Worm (Caenorhabditis elegans) whole organism, mixed stage, embryonic: ENCODE data around the gene sna-3.

Experiments used
- bed-3 ChIP-seq: fragments of 200-800 bp; sonication (Bioruptor generic); optimal IDR thresholded peaks from 3 replicates; lab custom pipeline; 2018; ENCODE audit warnings: mild to moderate bottlenecking, missing genetic modification characterization, moderate library complexity, missing compliant biosample characterization
- blmp-1 ChIP-seq: fragments of 150-350 bp; optimal IDR thresholded peaks from 2 replicates; lab custom pipeline; 2014; ENCODE audit warnings: missing biosample characterization, missing genetic modification characterization
- ceh-39 ChIP-seq: fragments of 150-350 bp; optimal IDR thresholded peaks from 2 replicates; lab custom pipeline; 2014; ENCODE audit warnings: missing biosample characterization, missing genetic modification characterization
- ceh-83 ChIP-seq: fragments of 200-800 bp; sonication (Bioruptor generic); optimal IDR thresholded peaks from 2 replicates; lab custom pipeline; 2018; ENCODE audit warnings: mild to moderate bottlenecking, missing genetic modification characterization, missing compliant biosample characterization
- ces-1 ChIP-seq: fragments of 150-350 bp; optimal IDR thresholded peaks from 2 replicates; lab custom pipeline; 2014; ENCODE audit warnings: missing biosample characterization, missing genetic modification reagents, missing genetic modification characterization
- cnd-1 ChIP-seq: fragments of 200-800 bp; sonication (Bioruptor generic); optimal IDR thresholded peaks from 2 replicates; lab custom pipeline; 2018; ENCODE audit warnings: mild to moderate bottlenecking, missing genetic modification characterization, missing compliant biosample characterization
- drap-1 ChIP-seq: fragments of 200-800 bp; sonication (Bioruptor generic); optimal IDR thresholded peaks from 3 replicates; lab custom pipeline; 2018; ENCODE audit warnings: mild to moderate bottlenecking, missing genetic modification characterization, missing compliant biosample characterization
- elt-1 ChIP-seq: sonication (generic microtip); optimal IDR thresholded peaks from 2 replicates; lab custom pipeline; 2017; ENCODE audit warnings: missing genetic modification characterization, mild to moderate bottlenecking, missing compliant biosample characterization, antibody characterized with exemption, moderate library complexity, borderline replicate concordance; ENCODE audit not compliant: insufficient read depth
- elt-3 ChIP-seq: fragments of 150-350 bp; optimal IDR thresholded peaks from 2 replicates; lab custom pipeline; 2014; ENCODE audit warnings: missing biosample characterization, missing genetic modification characterization
- flh-1 ChIP-seq: fragments of 200-800 bp; sonication (Bioruptor generic); optimal IDR thresholded peaks from 2 replicates; lab custom pipeline; 2018; ENCODE audit warnings: mild to moderate bottlenecking, missing genetic modification characterization, moderate library complexity, missing compliant biosample characterization
- ham-2 ChIP-seq: fragments of 200-800 bp; sonication (Bioruptor generic); optimal IDR thresholded peaks from 2 replicates; lab custom pipeline; 2018; ENCODE audit warnings: mild to moderate bottlenecking, missing genetic modification characterization, missing compliant biosample characterization
- hlh-1 ChIP-seq: fragments of 150-350 bp; optimal IDR thresholded peaks from 2 replicates; lab custom pipeline; 2014; ENCODE audit warnings: missing biosample characterization, missing genetic modification reagents, missing genetic modification characterization
- lin-13 ChIP-seq: fragments of 150-350 bp; optimal IDR thresholded peaks from 2 replicates; lab custom pipeline; 2014; ENCODE audit warnings: missing biosample characterization, missing genetic modification characterization
- lin-32 ChIP-seq: fragments of 200-800 bp; sonication (Bioruptor generic); optimal IDR thresholded peaks from 2 replicates; lab custom pipeline; 2018; ENCODE audit warnings: mild to moderate bottlenecking, missing genetic modification characterization, missing compliant biosample characterization
- lsy-2 ChIP-seq: fragments of 150-350 bp; optimal IDR thresholded peaks from 2 replicates; lab custom pipeline; 2014; ENCODE audit warnings: missing biosample characterization, missing genetic modification characterization
- mab-5 ChIP-seq: fragments of 150-350 bp; optimal IDR thresholded peaks from 2 replicates; lab custom pipeline; 2014; ENCODE audit warnings: missing biosample characterization, missing genetic modification characterization
- mep-1 ChIP-seq: fragments of 150-350 bp; optimal IDR thresholded peaks from 2 replicates; lab custom pipeline; 2017; ENCODE audit warnings: missing biosample characterization, missing genetic modification reagents, missing genetic modification characterization, inconsistent platforms
- mls-2 ChIP-seq: sonication (generic microtip); optimal IDR thresholded peaks from 2 replicates; lab custom pipeline; 2016; ENCODE audit warnings: mild to moderate bottlenecking, missing genetic modification characterization, moderate library complexity, missing compliant biosample characterization
- nhr-12 ChIP-seq: fragments of 150-350 bp; optimal IDR thresholded peaks from 2 replicates; lab custom pipeline; 2014; ENCODE audit warnings: missing biosample characterization, missing genetic modification characterization
- nhr-2 ChIP-seq: fragments of 150-350 bp; optimal IDR thresholded peaks from 2 replicates; lab custom pipeline; 2014; ENCODE audit warnings: missing biosample characterization, missing genetic modification characterization
- nhr-237 ChIP-seq: fragments of 150-350 bp; optimal IDR thresholded peaks from 2 replicates; lab custom pipeline; 2014; ENCODE audit warnings: missing biosample characterization, missing genetic modification characterization
- nhr-28 ChIP-seq: fragments of 150-350 bp; optimal IDR thresholded peaks from 2 replicates; lab custom pipeline; 2014; ENCODE audit warnings: missing biosample characterization, missing genetic modification characterization
- nhr-76 ChIP-seq: sonication (generic microtip); optimal IDR thresholded peaks from 2 replicates; lab custom pipeline; 2017; ENCODE audit warnings: missing biosample characterization, missing genetic modification characterization
- pha-4 ChIP-seq: fragments of 150-350 bp; optimal IDR thresholded peaks from 2 replicates; lab custom pipeline; 2018; ENCODE audit warnings: missing biosample characterization, missing genetic modification reagents, missing genetic modification characterization
- sem-2 ChIP-seq: fragments of 200-800 bp; sonication (Bioruptor generic); optimal IDR thresholded peaks from 2 replicates; lab custom pipeline; 2018; ENCODE audit warnings: mild to moderate bottlenecking, missing genetic modification characterization, missing compliant biosample characterization
- snpc-4 ChIP-seq: fragments of 150-350 bp; optimal IDR thresholded peaks from 2 replicates; lab custom pipeline; 2014; ENCODE audit warnings: missing biosample characterization, missing genetic modification characterization
- sptf-1 ChIP-seq: sonication (generic microtip); optimal IDR thresholded peaks from 2 replicates; lab custom pipeline; 2017; ENCODE audit warnings: mild to moderate bottlenecking, missing genetic modification characterization, moderate library complexity, missing compliant biosample characterization
- unc-120 ChIP-seq: sonication (generic microtip); optimal IDR thresholded peaks from 2 replicates; lab custom pipeline; 2017; ENCODE audit warnings: missing genetic modification characterization, missing compliant biosample characterization; ENCODE audit not compliant: poor library complexity, severe bottlenecking
- unc-39 ChIP-seq: fragments of 150-350 bp; optimal IDR thresholded peaks from 2 replicates; lab custom pipeline; 2014; ENCODE audit warnings: missing biosample characterization, missing genetic modification characterization
- unc-62 ChIP-seq: fragments of 150-350 bp; optimal IDR thresholded peaks from 2 replicates; lab custom pipeline; 2014; ENCODE audit warnings: missing biosample characterization, missing genetic modification reagents, missing genetic modification characterization
- zip-8 ChIP-seq: fragments of 150-350 bp; optimal IDR thresholded peaks from 2 replicates; lab custom pipeline; 2014; ENCODE audit warnings: missing biosample characterization, missing genetic modification characterization
- ztf-11 ChIP-seq: fragments of 150-350 bp; optimal IDR thresholded peaks from 2 replicates; lab custom pipeline; 2014; ENCODE audit warnings: missing biosample characterization, missing genetic modification characterization

Gene sna-3

ce11 chrIII:6202440-6202839 lies 3.6 kb downstream of the sna-3 start:
- TF ChIP-seq lsy-2 (tag; lab: Kevin White, UChicago) (no peak), lin-32 (GFP tag; lab: Kevin White, UChicago) (no peak), lin-13 (tag; lab: Kevin White, UChicago) (no peak), ceh-83 (GFP tag; lab: Kevin White, UChicago) (no peak), mls-2 (tag; lab: Kevin White, UChicago) (no peak), nhr-76 (no peak), sptf-1 (tag; lab: Kevin White, UChicago) (no peak), pha-4 (tag; lab: Kevin White, UChicago) (no peak), unc-62 (GFP tag; lab: Kevin White, UChicago) (no peak), sem-2 (no peak), unc-120 (tag; lab: Kevin White, UChicago) (no peak), zip-8 (tag; lab: Kevin White, UChicago) (no peak), nhr-237 (tag; lab: Kevin White, UChicago) (no peak), flh-1 (GFP tag; lab: Kevin White, UChicago) (no peak)

- TF ChIP-seq unc-62 (GFP tag; lab: Kevin White, UChicago): no peak
These were observed 4.7 kb downstream of the sna-3 start for ce11 chrIII:6201325-6201724.

ce11 chrIII:6198378-6199234 lies 7.4 kb downstream of the sna-3 start, which contains the start of the genes C23G10.7 and rpn-2:
TSS of gene C23G10.7 (minus strand) at chrIII:6198414.
TSS of gene rpn-2 (plus strand) at chrIII:6199184.
- TF ChIP-seq lsy-2 (tag; lab: Kevin White, UChicago) (peak; percentile 49), zip-8 (tag; lab: Kevin White, UChicago) (no peak), nhr-28 (tag; lab: Kevin White, UChicago) (no peak), bed-3 (GFP tag; lab: Kevin White, UChicago) (no peak), mab-5 (no peak), sptf-1 (tag; lab: Kevin White, UChicago) (no peak), elt-1 (no peak), nhr-12 (tag; lab: Kevin White, UChicago) (no peak), ztf-11 (tag; lab: Kevin White, UChicago) (no peak), ceh-39 (tag; lab: Kevin White, UChicago) (no peak), nhr-237 (tag; lab: Kevin White, UChicago) (no peak), mep-1 (peak; percentile 34), lin-32 (GFP tag; lab: Kevin White, UChicago) (no peak), unc-39 (no peak), unc-120 (tag; lab: Kevin White, UChicago) (peak; percentile 23), nhr-76 (no peak)
- TF ChIP-seq, all 35 proteins: peak for 3

- TF ChIP-seq unc-62 (GFP tag; lab: Kevin White, UChicago): no peak
- no peak for TF ChIP-seq lsy-2 (tag; lab: Kevin White, UChicago)
- no peak for TF ChIP-seq ham-2 (GFP tag; lab: Kevin White, UChicago)
- no peak for TF ChIP-seq hlh-1
- no peak for TF ChIP-seq lin-32 (GFP tag; lab: Kevin White, UChicago)
- TF ChIP-seq bed-3 (GFP tag; lab: Kevin White, UChicago): no peak
- TF ChIP-seq drap-1 (GFP tag; lab: Kevin White, UChicago): no peak
- no peak for TF ChIP-seq unc-39
These were observed 10.3 kb downstream of the sna-3 start for ce11 chrIII:6195718-6196117.

- no peak for TF ChIP-seq sptf-1 (tag; lab: Kevin White, UChicago)
- no peak for TF ChIP-seq drap-1 (GFP tag; lab: Kevin White, UChicago)
- TF ChIP-seq unc-39: no peak
- no peak for TF ChIP-seq nhr-237 (tag; lab: Kevin White, UChicago)
- TF ChIP-seq nhr-28 (tag; lab: Kevin White, UChicago): no peak
- TF ChIP-seq bed-3 (GFP tag; lab: Kevin White, UChicago): no peak
- TF ChIP-seq flh-1 (GFP tag; lab: Kevin White, UChicago): no peak
- no peak for TF ChIP-seq lin-32 (GFP tag; lab: Kevin White, UChicago)
- TF ChIP-seq ceh-83 (GFP tag; lab: Kevin White, UChicago): no peak
- no peak for TF ChIP-seq lin-13 (tag; lab: Kevin White, UChicago)
- no peak for TF ChIP-seq cnd-1 (tag; lab: Kevin White, UChicago)
- no peak for TF ChIP-seq ces-1 (GFP tag; lab: Kevin White, UChicago)
- TF ChIP-seq snpc-4 (tag; lab: Kevin White, UChicago): no peak
- TF ChIP-seq lsy-2 (tag; lab: Kevin White, UChicago): no peak
- TF ChIP-seq ceh-39 (tag; lab: Kevin White, UChicago): no peak
- TF ChIP-seq mab-5: no peak
- no peak for TF ChIP-seq elt-3
- TF ChIP-seq nhr-2 (tag; lab: Kevin White, UChicago): no peak
- no peak for TF ChIP-seq blmp-1
- TF ChIP-seq, all 35 proteins: peak for 0
These were observed 11.5 kb downstream of the sna-3 start, which contains the start of gene ugt-66 for ce11 chrIII:6194480-6194879. TSS of gene ugt-66 (minus strand) at chrIII:6194580.
